Worm (Caenorhabditis elegans): ENCODE measurements around the gene F27C8.3.

F27C8.3 gene

DNA sequence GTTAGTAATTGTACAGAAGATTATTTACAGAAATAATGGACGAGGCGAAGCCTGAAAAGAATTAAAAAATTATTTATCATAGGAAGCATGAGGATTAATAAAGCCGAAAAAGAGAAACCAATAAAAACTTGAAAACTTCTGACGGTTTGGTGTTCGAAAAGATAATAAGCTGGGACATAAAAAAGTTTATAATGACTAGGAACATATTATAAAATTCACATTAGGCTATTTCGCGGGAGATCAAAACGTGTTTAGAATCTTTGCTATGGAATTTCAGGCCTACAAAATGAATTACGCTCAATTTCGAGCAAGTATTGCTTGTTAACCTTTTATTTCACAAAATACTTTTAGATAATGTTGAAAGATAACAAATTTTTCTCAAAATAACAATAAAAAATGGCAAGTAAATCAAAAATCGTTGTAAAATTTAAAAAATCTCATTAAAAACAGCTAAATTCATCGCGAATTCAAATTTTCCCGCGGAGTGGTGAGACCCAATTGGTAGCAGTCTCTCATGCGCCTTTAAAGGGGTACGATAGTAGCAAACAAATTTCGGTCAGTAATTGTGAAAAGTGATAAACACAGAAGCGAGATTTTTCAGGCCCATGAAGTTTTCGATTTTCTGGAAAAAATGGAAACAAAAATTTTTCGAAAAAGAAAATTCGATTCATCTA, 6.8 kb downstream of the F27C8.3 start, which contains the start of gene trcs-1:
trcs-1 (minus strand) TSS at position 51 of the 674 bp plus-strand sequence.
- TF ChIP-seq egl-27 (tag; optimal IDR thresholded peaks at IDR 0.05) (no peak), fos-1 (tag; optimal IDR thresholded peaks at IDR 0.05) (no peak), fkh-10 (GFP tag; optimal IDR thresholded peaks at IDR 0.05) (no peak), nhr-11 (tag; optimal IDR thresholded peaks at IDR 0.05) (no peak), elt-1 (tag; optimal IDR thresholded peaks at IDR 0.05) (no peak), lin-15B (tag; optimal IDR thresholded peaks at IDR 0.05) (no peak), ceh-9 (tag; optimal IDR thresholded peaks at IDR 0.05) (no peak), elt-2 (tag; optimal IDR thresholded peaks at IDR 0.05) (no peak), mdl-1 (tag; optimal IDR thresholded peaks at IDR 0.05) (no peak), R02D3.7 (tag; optimal IDR thresholded peaks at IDR 0.05) (no peak), unc-62 (GFP tag; optimal IDR thresholded peaks at IDR 0.05) (no peak), ceh-28 (tag; optimal IDR thresholded peaks at IDR 0.05) (no peak), unc-39 (tag; optimal IDR thresholded peaks at IDR 0.05) (no peak), mml-1 (tag; optimal IDR thresholded peaks at IDR 0.05) (no peak), eor-1 (tag; optimal IDR thresholded peaks at IDR 0.05) (no peak), hmg-11 (tag; optimal IDR thresholded peaks at IDR 0.05) (no peak)

DNA sequence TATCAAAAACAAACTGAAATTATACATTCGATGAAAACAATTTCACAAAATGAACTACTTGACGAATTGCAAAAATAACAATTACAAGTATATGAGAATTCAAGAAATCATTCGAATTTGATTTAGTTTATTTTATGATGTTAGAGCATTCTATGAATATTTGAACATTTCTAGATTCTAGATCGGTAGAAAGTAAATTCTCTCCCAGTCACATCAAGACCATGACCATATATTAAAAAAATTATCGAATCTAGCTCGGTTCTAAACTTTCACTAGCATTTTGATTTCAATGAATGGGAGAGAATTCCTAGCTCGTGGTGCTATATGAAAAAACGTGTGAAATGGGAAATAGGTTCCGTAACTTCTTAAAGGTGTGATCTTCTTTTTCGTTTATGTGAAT, 11.3 kb downstream of the F27C8.3 start:
- TF ChIP-seq zag-1 (tag; optimal IDR thresholded peaks at IDR 0.05) (no peak), ceh-28 (tag; optimal IDR thresholded peaks at IDR 0.05) (no peak), fkh-10 (GFP tag; optimal IDR thresholded peaks at IDR 0.05) (no peak), ZK546.5 (tag; optimal IDR thresholded peaks at IDR 0.05) (no peak), elt-1 (tag; optimal IDR thresholded peaks at IDR 0.05) (no peak), lsy-12 (tag; optimal IDR thresholded peaks at IDR 0.05) (no peak), fkh-2 (tag; optimal IDR thresholded peaks at IDR 0.05) (no peak), mdl-1 (tag; optimal IDR thresholded peaks at IDR 0.05) (no peak), nhr-76 (tag; optimal IDR thresholded peaks at IDR 0.05) (no peak), nhr-28 (tag; optimal IDR thresholded peaks at IDR 0.05) (no peak)

DNA sequence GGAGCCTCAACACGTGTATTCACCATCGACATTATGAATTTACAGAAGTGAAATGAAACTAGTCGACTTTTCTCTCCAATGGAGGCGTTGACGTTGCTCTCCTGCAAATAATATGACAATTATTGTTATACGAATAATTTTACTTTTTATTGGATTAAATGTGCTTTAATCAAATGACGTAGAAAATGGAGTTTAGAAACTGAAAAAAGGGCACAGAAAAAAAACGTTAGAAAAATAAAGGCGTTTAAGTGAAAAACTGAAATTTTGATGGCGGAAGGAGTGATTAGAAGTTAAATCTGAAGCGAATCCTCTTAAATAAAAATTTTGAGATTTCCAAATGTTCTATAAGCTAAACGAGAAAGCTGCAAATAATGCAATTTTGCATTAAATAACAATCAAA, 15.7 kb downstream of the F27C8.3 start, which contains the start of gene npr-2:
npr-2 (minus strand) TSS at position 101 of the 400 bp plus-strand sequence.
- TF ChIP-seq nhr-43 (tag; optimal IDR thresholded peaks at IDR 0.05; ENCODE audit: poor library complexity, severe bottlenecking) (no peak), ztf-4 (tag; optimal IDR thresholded peaks at IDR 0.05) (no peak), ZK546.5 (tag; optimal IDR thresholded peaks at IDR 0.05) (no peak), ama-1 (optimal IDR thresholded peaks at IDR 0.05) (no peak)

DNA sequence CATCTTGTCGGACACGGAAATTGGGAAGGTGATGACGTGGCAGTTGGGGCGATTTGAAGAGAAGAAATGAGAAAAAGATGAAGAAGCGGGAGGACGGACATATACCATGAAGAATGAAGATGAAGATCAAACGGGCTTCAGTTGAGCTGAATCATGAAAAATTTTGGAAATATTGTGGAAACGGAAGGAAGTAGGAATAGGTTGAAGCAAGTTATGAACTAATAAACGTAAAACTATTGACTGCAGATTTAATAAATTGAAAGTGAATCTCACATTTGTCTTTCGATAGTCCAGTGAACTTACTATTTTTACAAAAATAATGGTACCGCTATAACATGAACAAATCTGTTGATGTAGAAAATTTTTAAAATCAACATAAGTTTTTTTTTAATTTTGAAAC, 29.2 kb downstream of the F27C8.3 start, which contains the start of gene lron-14:
lron-14 (minus strand) TSS at position 101 of the 400 bp plus-strand sequence.
- no peak for TF ChIP-seq hmg-11 (tag; optimal IDR thresholded peaks at IDR 0.05)
- no peak for TF ChIP-seq tbx-2 (tag; optimal IDR thresholded peaks at IDR 0.05)
- TF ChIP-seq unc-39 (tag; optimal IDR thresholded peaks at IDR 0.05), result no peak
- TF ChIP-seq ceh-28 (tag; optimal IDR thresholded peaks at IDR 0.05), result no peak
- no peak for TF ChIP-seq fos-1 (tag; optimal IDR thresholded peaks at IDR 0.05)
- TF ChIP-seq fkh-10 (GFP tag; optimal IDR thresholded peaks at IDR 0.05), result no peak
- no peak for TF ChIP-seq mdl-1 (tag; optimal IDR thresholded peaks at IDR 0.05)
- no peak for TF ChIP-seq pqm-1 (tag; optimal IDR thresholded peaks at IDR 0.05)
- TF ChIP-seq ztf-11 (tag; optimal IDR thresholded peaks at IDR 0.05), result no peak
- no peak for TF ChIP-seq unc-62 (GFP tag; optimal IDR thresholded peaks at IDR 0.05)
- no peak for TF ChIP-seq ZK546.5 (tag; optimal IDR thresholded peaks at IDR 0.05)
- no peak for TF ChIP-seq ztf-4 (tag; optimal IDR thresholded peaks at IDR 0.05)
- TF ChIP-seq nhr-23 (tag; optimal IDR thresholded peaks at IDR 0.05), result no peak
- no peak for TF ChIP-seq elt-2 (tag; optimal IDR thresholded peaks at IDR 0.05)
- TF ChIP-seq elt-3 (tag; optimal IDR thresholded peaks at IDR 0.05), result no peak
- no peak for TF ChIP-seq skn-1 (tag; optimal IDR thresholded peaks at IDR 0.05)
- TF ChIP-seq lsy-12 (tag; optimal IDR thresholded peaks at IDR 0.05), result no peak
- TF ChIP-seq lin-15B (tag; optimal IDR thresholded peaks at IDR 0.05), result no peak

DNA sequence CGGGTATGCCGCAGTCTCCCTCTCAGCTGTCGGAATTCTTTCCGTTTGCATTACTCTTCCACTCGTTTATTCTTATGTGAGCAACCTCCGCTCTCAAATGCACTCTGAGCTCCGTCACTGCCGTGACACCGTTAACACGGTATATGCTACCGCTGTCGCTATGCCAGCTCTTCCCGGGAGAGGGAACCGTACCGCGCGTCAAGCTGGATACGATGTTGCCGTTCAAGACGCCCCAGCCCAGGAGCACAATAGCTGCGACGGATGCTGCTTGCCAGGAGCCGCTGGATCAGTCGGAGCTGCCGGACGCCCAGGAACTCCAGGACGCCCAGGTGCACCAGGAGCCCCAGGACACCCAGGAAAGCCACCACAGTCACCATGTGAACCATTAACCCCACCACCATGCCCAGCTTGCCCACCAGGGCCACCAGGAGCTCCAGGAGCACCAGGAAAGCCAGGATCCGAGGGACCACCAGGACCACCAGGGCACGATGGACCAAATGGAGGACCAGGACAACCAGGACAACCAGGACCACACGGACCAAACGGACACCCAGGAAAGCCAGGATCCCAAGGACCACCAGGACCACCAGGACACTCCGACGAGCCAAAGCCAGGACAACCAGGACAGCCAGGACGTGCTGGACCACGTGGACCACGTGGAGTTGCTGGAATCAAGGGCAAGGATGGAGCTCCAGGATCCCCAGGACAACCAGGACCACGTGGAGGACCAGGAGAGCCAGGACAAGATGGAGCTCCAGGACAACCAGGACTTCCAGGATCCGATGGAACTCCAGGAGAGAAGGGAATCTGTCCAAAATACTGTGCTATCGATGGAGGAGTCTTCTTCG, 31.9 kb downstream of the F27C8.3 start:
- TF ChIP-seq aly-2 (tag; optimal IDR thresholded peaks at IDR 0.05) (no peak), mml-1 (tag; optimal IDR thresholded peaks at IDR 0.05) (no peak), nhr-76 (tag; optimal IDR thresholded peaks at IDR 0.05) (no peak), lin-15B (tag; optimal IDR thresholded peaks at IDR 0.05) (no peak), ztf-11 (tag; optimal IDR thresholded peaks at IDR 0.05) (no peak), nhr-77 (tag; optimal IDR thresholded peaks at IDR 0.05) (no peak), nhr-237 (tag; optimal IDR thresholded peaks at IDR 0.05) (no peak), ZK546.5 (tag; optimal IDR thresholded peaks at IDR 0.05) (no peak), snpc-4 (tag; optimal IDR thresholded peaks at IDR 0.05) (no peak), fos-1 (tag; optimal IDR thresholded peaks at IDR 0.05) (no peak), zag-1 (tag; optimal IDR thresholded peaks at IDR 0.05) (no peak), egl-5 (tag; optimal IDR thresholded peaks at IDR 0.05) (no peak), tbx-2 (tag; optimal IDR thresholded peaks at IDR 0.05) (no peak), mdl-1 (tag; optimal IDR thresholded peaks at IDR 0.05) (no peak), daf-12 (tag; optimal IDR thresholded peaks at IDR 0.05) (no peak), nhr-23 (tag; optimal IDR thresholded peaks at IDR 0.05) (no peak), elt-2 (tag; optimal IDR thresholded peaks at IDR 0.05) (no peak), hmg-11 (tag; optimal IDR thresholded peaks at IDR 0.05) (no peak), pha-4 (tag; optimal IDR thresholded peaks at IDR 0.05) (no peak), ceh-9 (tag; optimal IDR thresholded peaks at IDR 0.05) (no peak)

All from whole organism, L3 larva.